Fruit fly (Drosophila melanogaster): ENCODE data around the gene IntS11.

- TF ChIP-seq CG33017 (tag; optimal IDR thresholded peaks at IDR 0.05): no peak
- no peak for TF ChIP-seq CG11617 (GFP tag; optimal IDR thresholded peaks at IDR 0.05)
- no peak for TF ChIP-seq Mnt (GFP tag; optimal IDR thresholded peaks at IDR 0.05)
- TF ChIP-seq CG1620 (GFP tag; optimal IDR thresholded peaks at IDR 0.05): no peak
- TF ChIP-seq ovo (GFP tag; optimal IDR thresholded peaks at IDR 0.05): no peak
- no peak for TF ChIP-seq Hr96 (GFP tag; optimal IDR thresholded peaks at IDR 0.05)
- no peak for TF ChIP-seq Crg-1 (GFP tag; optimal IDR thresholded peaks at IDR 0.05)
- no peak for TF ChIP-seq kay (GFP tag; ENCODE audit: borderline replicate concordance)
- no peak for TF ChIP-seq CG12768 (GFP tag; optimal IDR thresholded peaks at IDR 0.05)
- TF ChIP-seq CG7101 (tag; optimal IDR thresholded peaks at IDR 0.05): no peak
- TF ChIP-seq CG14711 (tag; optimal IDR thresholded peaks at IDR 0.05): no peak
- no peak for TF ChIP-seq CG7045 (GFP tag; optimal IDR thresholded peaks at IDR 0.05)
Observed at dm6 chr3R:29755248-29755647, 10.1 kb downstream of the IntS11 start.
